Worm (Caenorhabditis elegans) whole organism, L4 larva: Measurements from ENCODE around the gene F16G10.8.

Experiments used
- arid-1 ChIP-seq: fragments of 200-800 bp; sonication (Bioruptor generic); conservative IDR thresholded peaks from 2 replicates; pipeline ENCODE4 v1.3.6; 2022; ENCODE audit warnings: missing genetic modification reagents, missing genetic modification characterization, missing compliant biosample characterization
- ceh-62 ChIP-seq: sonication (generic microtip); optimal IDR thresholded peaks from 2 replicates; lab custom pipeline; 2017; ENCODE audit warnings: missing biosample characterization, missing genetic modification characterization
- hlh-11 ChIP-seq: fragments of 200-800 bp; sonication (Bioruptor generic); optimal IDR thresholded peaks from 2 replicates; lab custom pipeline; 2018; ENCODE audit warnings: mild to moderate bottlenecking, missing genetic modification characterization, missing compliant biosample characterization
- hmg-1.1 ChIP-seq: fragments of 200-800 bp; sonication (Bioruptor generic); IDR thresholded peaks from 2 replicates; pipeline ENCODE4 v1.3.6; 2022; ENCODE audit warnings: missing genetic modification reagents, missing genetic modification characterization, missing compliant biosample characterization
- jun-1 ChIP-seq: fragments of 150-350 bp; optimal IDR thresholded peaks from 2 replicates; lab custom pipeline; 2014; ENCODE audit warnings: missing biosample characterization, missing genetic modification reagents, missing genetic modification characterization
- lin-39 ChIP-seq: fragments of 150-350 bp; optimal IDR thresholded peaks from 2 replicates; lab custom pipeline; 2014; ENCODE audit warnings: missing biosample characterization, missing genetic modification reagents, missing genetic modification characterization
- lsy-2 ChIP-seq, 2 experiments: fragments of 150-350 bp in 1 of 2; sonication (generic microtip) in 1 of 2; optimal IDR thresholded peaks; 2 replicates each; lab custom pipeline; 2014 to 2017; ENCODE audit warnings: missing biosample characterization in 2 of 2, missing genetic modification characterization in 2 of 2
- nhr-11 ChIP-seq: fragments of 150-350 bp; optimal IDR thresholded peaks from 2 replicates; lab custom pipeline; 2014; ENCODE audit warnings: missing biosample characterization, missing genetic modification characterization
- pha-4 ChIP-seq, 2 experiments: fragments of 150-350 bp in 1 of 2; fragments of 200-800 bp in 1 of 2; sonication (Bioruptor generic) in 1 of 2; IDR thresholded peaks in 1 of 2; optimal IDR thresholded peaks in 1 of 2; 2 replicates each; pipeline versions ENCODE4 v1.3.6 to Lab custom; 2014 to 2022; ENCODE audit warnings: missing genetic modification characterization in 2 of 2, missing genetic modification reagents in 2 of 2, missing biosample characterization in 1 of 2, missing compliant biosample characterization in 1 of 2
- rbr-2 ChIP-seq: sonication (generic microtip); optimal IDR thresholded peaks from 2 replicates; lab custom pipeline; 2016; ENCODE audit warnings: missing genotype, missing genetic modification characterization, missing compliant biosample characterization
- unc-39 ChIP-seq: sonication (generic microtip); optimal IDR thresholded peaks from 2 replicates; lab custom pipeline; 2017; ENCODE audit warnings: missing biosample characterization, missing genetic modification characterization
- unc-62 ChIP-seq, 3 experiments: fragments of 150-350 bp in 1 of 3; sonication (generic microtip); optimal IDR thresholded peaks in 2 of 3; peaks in 1 of 3; 1 replicate in 1 of 3; 2 replicates in 2 of 3; lab custom pipeline; 2014 to 2017; ENCODE audit warnings: missing biosample characterization in 3 of 3, missing genetic modification characterization in 3 of 3, missing genetic modification reagents in 3 of 3, missing genotype in 1 of 3
- ztf-11 ChIP-seq: fragments of 150-350 bp; optimal IDR thresholded peaks from 2 replicates; lab custom pipeline; 2014; ENCODE audit warnings: missing biosample characterization, missing genetic modification characterization

DNA sequence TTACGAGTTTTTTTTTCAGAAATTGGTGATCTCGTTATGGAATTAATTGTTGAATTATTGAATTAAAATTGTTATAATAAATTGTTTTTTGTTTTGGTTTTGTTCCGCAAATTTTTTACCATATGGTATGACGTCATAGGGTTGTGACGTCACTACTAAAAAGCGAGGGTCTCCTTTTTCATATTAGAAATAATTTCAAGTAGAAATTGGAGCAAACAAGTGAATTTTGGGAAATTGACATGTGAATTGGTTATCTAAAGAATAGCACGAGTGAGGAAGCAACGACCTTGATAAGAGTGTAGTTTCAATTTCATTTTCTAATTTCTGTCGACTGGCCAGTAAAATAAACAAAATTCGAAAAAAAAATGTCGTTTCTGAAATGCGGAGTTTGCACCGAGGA lies 47.7 kb downstream of the F16G10.8 start, which contains the start of gene F43C11.7:
- no peak for TF ChIP-seq arid-1 (GFP tag; lab: Robert Waterston, UW)
- no peak for TF ChIP-seq unc-62 (GFP tag; optimal IDR thresholded peaks at IDR 0.05 in 1 of 2; lab: Kevin White, UChicago)
- no peak for TF ChIP-seq unc-62 (tag; optimal IDR thresholded peaks at IDR 0.05; lab: Kevin White, UChicago)
- no peak for TF ChIP-seq pha-4 (GFP tag; IDR thresholded peaks at IDR 0.05; lab: Robert Waterston, UW)
- no peak for TF ChIP-seq pha-4 (tag; optimal IDR thresholded peaks at IDR 0.05; lab: Kevin White, UChicago)
- no peak for TF ChIP-seq hmg-1.1
- no peak for TF ChIP-seq ceh-62 (tag; lab: Kevin White, UChicago)
- no peak for TF ChIP-seq unc-39 (tag; lab: Kevin White, UChicago)
- TF ChIP-seq jun-1 (tag; lab: Kevin White, UChicago) = no peak
- no peak for TF ChIP-seq rbr-2
- TF ChIP-seq lin-39 = no peak
- TF ChIP-seq ztf-11 (tag; lab: Kevin White, UChicago) = no peak
- TF ChIP-seq lsy-2 (tag; optimal IDR thresholded peaks at IDR 0.05; lab: Kevin White, UChicago) = no peak
- TF ChIP-seq nhr-11 (tag; lab: Kevin White, UChicago) = no peak
- peak; percentile 58 for TF ChIP-seq hlh-11
